Worm (Caenorhabditis elegans) whole organism, late embryonic: Measurements from ENCODE around the gene T14G11.1.

ENCODE experiments used
- ceh-24 ChIP-seq: sonication (generic microtip); optimal IDR thresholded peaks from 2 replicates; lab custom pipeline; 2016; ENCODE audit warnings: mild to moderate bottlenecking, missing genetic modification characterization, missing compliant biosample characterization
- ceh-9 ChIP-seq: sonication (generic microtip); optimal IDR thresholded peaks from 2 replicates; lab custom pipeline; 2016; ENCODE audit warnings: mild to moderate bottlenecking, missing genetic modification characterization, inconsistent platforms, missing compliant biosample characterization
- fkh-10 ChIP-seq: fragments of 150-350 bp; optimal IDR thresholded peaks from 2 replicates; lab custom pipeline; 2014; ENCODE audit warnings: missing biosample characterization, missing genetic modification reagents, missing genetic modification characterization
- hlh-6 ChIP-seq: sonication (generic microtip); optimal IDR thresholded peaks from 2 replicates; lab custom pipeline; 2016; ENCODE audit warnings: missing genotype, missing genetic modification characterization, missing compliant biosample characterization
- pha-4 ChIP-seq: fragments of 150-350 bp; optimal IDR thresholded peaks from 2 replicates; lab custom pipeline; 2018; ENCODE audit warnings: missing biosample characterization, missing genetic modification reagents, missing genetic modification characterization
- sox-2 ChIP-seq: fragments of 200-800 bp; sonication (Bioruptor generic); IDR thresholded peaks from 2 replicates; pipeline ENCODE4 v1.3.6; 2022; ENCODE audit warnings: missing genetic modification reagents, missing genetic modification characterization, missing compliant biosample characterization
- ztf-16 ChIP-seq: sonication (generic microtip); optimal IDR thresholded peaks from 2 replicates; lab custom pipeline; 2017; ENCODE audit warnings: missing genetic modification characterization, missing compliant biosample characterization

DNA sequence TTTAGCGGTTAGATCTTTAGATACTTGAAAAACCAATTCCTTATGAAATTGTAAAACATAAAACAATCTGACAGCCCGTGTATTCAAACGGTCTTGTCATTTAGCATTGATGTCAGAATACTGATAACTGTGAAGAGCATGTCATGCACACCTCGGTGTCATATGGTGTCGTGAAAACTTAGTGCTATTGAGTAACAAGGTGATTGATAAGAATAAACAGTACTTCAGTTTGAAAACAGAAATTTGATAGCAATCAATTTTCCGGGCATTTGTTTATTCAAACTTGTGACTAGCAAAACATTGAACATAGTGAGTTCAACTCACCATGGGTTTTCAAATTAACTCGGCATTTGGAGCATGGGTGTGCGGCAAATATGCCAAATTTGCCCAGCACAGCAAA lies 6.5 kb downstream of the T14G11.1 start:
- TF ChIP-seq fkh-10 (GFP tag; lab: Kevin White, UChicago) (no peak), ztf-16 (tag; lab: Kevin White, UChicago) (no peak), ceh-9 (tag; lab: Kevin White, UChicago) (no peak), pha-4 (no peak), hlh-6 (tag; lab: Kevin White, UChicago) (no peak), sox-2 (GFP tag; lab: Robert Waterston, UW) (no peak), ceh-24 (tag; lab: Kevin White, UChicago) (no peak)
